Fruit fly (Drosophila melanogaster) whole organism, wandering third instar larva: ENCODE results near the gene CG17029.
A peak's percentile ranks its signal among the peaks of the same experiment; 100 is the strongest.

Experiments
- Abd-B ChIP-seq: fragments of >200 bp; optimal IDR thresholded peaks from 2 replicates; lab custom pipeline; 2017; ENCODE audit warnings: missing biosample characterization, missing genetic modification characterization
- CG32264 ChIP-seq: fragments of 200-800 bp; sonication (Bioruptor generic); optimal IDR thresholded peaks from 2 replicates; lab custom pipeline; 2016; ENCODE audit warnings: missing biosample characterization, missing genetic modification characterization
- CG9705 ChIP-seq: fragments of 200-800 bp; sonication (Bioruptor generic); optimal IDR thresholded peaks from 2 replicates; lab custom pipeline; 2018; ENCODE audit warnings: missing biosample characterization, mild to moderate bottlenecking, missing genetic modification characterization
- CrebA ChIP-seq: fragments of 200-800 bp; sonication (Bioruptor generic); optimal IDR thresholded peaks from 2 replicates; lab custom pipeline; 2016; ENCODE audit warnings: missing biosample characterization, mild to moderate bottlenecking, missing genetic modification characterization, borderline replicate concordance
- Dfd ChIP-seq: fragments of >200 bp; optimal IDR thresholded peaks from 2 replicates; lab custom pipeline; 2017; ENCODE audit warnings: missing biosample characterization, missing genetic modification characterization
- Dif ChIP-seq: fragments of 200-275, 200-300 bp; sonication (Bioruptor generic); optimal IDR thresholded peaks from 2 replicates; lab custom pipeline; 2018; ENCODE audit warnings: missing biosample characterization, missing genetic modification characterization; ENCODE audit not compliant: partially characterized antibody
- GATAd ChIP-seq: sonication (Bioruptor generic); optimal IDR thresholded peaks from 2 replicates; lab custom pipeline; 2016; ENCODE audit warnings: missing biosample characterization, missing genetic modification characterization
- HLH106 ChIP-seq: fragments of 200-800 bp; optimal IDR thresholded peaks from 3 replicates; lab custom pipeline; 2019; ENCODE audit warnings: missing biosample characterization, mild to moderate bottlenecking, missing genetic modification characterization, moderate library complexity
- Hnf4 ChIP-seq: fragments of 200-800 bp; sonication (Bioruptor generic); optimal IDR thresholded peaks from 2 replicates; lab custom pipeline; 2016; ENCODE audit warnings: missing biosample characterization, mild to moderate bottlenecking, missing genetic modification characterization
- Hr78 ChIP-seq: fragments of >200 bp; optimal IDR thresholded peaks from 2 replicates; lab custom pipeline; 2017; ENCODE audit warnings: missing biosample characterization, missing genetic modification characterization
- Hr83 ChIP-seq: fragments of 200-300 bp; sonication (Bioruptor generic); optimal IDR thresholded peaks from 2 replicates; lab custom pipeline; 2016; ENCODE audit warnings: missing biosample characterization, mild to moderate bottlenecking, missing genetic modification characterization, moderate library complexity; ENCODE audit not compliant: poor library complexity, severe bottlenecking
- Jra ChIP-seq: sonication (Bioruptor generic); optimal IDR thresholded peaks from 2 replicates; lab custom pipeline; 2016; ENCODE audit warnings: missing biosample characterization, missing genetic modification characterization
- Mio ChIP-seq: sonication (Bioruptor generic); optimal IDR thresholded peaks from 2 replicates; lab custom pipeline; 2016; ENCODE audit warnings: missing biosample characterization, missing genetic modification characterization
- Myc ChIP-seq: fragments of >200 bp; optimal IDR thresholded peaks from 2 replicates; lab custom pipeline; 2017
- N ChIP-seq: fragments of >200 bp; optimal IDR thresholded peaks from 2 replicates; lab custom pipeline; 2018; ENCODE audit warnings: missing biosample characterization, missing external identifiers, missing genetic modification characterization
- OdsH ChIP-seq: fragments of 200-800 bp; sonication (Bioruptor generic); optimal IDR thresholded peaks from 2 replicates; lab custom pipeline; 2016; ENCODE audit warnings: missing biosample characterization, mild to moderate bottlenecking, missing genetic modification characterization
- Rel ChIP-seq, 2 experiments: fragments of 200-800 bp; sonication (Bioruptor generic) in 1 of 2; optimal IDR thresholded peaks; 2 replicates in 1 of 2; 3 replicates in 1 of 2; lab custom pipeline; 2016 to 2019; ENCODE audit warnings: mild to moderate bottlenecking in 2 of 2, missing biosample characterization in 2 of 2, missing genetic modification characterization in 2 of 2, moderate library complexity in 1 of 2
- Sp1 ChIP-seq: fragments of 200-800 bp; sonication (Bioruptor generic); optimal IDR thresholded peaks from 3 replicates; lab custom pipeline; 2019; ENCODE audit warnings: missing biosample characterization, mild to moderate bottlenecking, missing genetic modification characterization, moderate library complexity
- Vsx2 ChIP-seq: fragments of 200-300, 225-300 bp; sonication (Bioruptor generic); optimal IDR thresholded peaks from 2 replicates; lab custom pipeline; 2018; ENCODE audit warnings: missing biosample characterization, missing genetic modification characterization; ENCODE audit not compliant: partially characterized antibody
- br ChIP-seq: fragments of 200-800 bp; sonication (Bioruptor generic); optimal IDR thresholded peaks from 2 replicates; lab custom pipeline; 2016; ENCODE audit warnings: missing biosample characterization, missing genetic modification characterization
- brk ChIP-seq: fragments of 200-800 bp; sonication (Bioruptor generic); optimal IDR thresholded peaks from 2 replicates; lab custom pipeline; 2016; ENCODE audit warnings: missing biosample characterization, mild to moderate bottlenecking, missing genetic modification characterization
- dl ChIP-seq, 2 experiments: fragments of 175-275, 200-275 bp in 1 of 2; fragments of 200-275 bp in 1 of 2; sonication (Bioruptor generic); optimal IDR thresholded peaks; lab custom pipeline; 2018; ENCODE audit warnings: mild to moderate bottlenecking in 2 of 2, missing biosample characterization in 2 of 2, missing genetic modification characterization in 2 of 2, moderate library complexity in 2 of 2; ENCODE audit not compliant: partially characterized antibody in 2 of 2, insufficient read depth in 1 of 2
- dmrt93B ChIP-seq: fragments of 200-800 bp; sonication (Bioruptor generic); optimal IDR thresholded peaks from 2 replicates; lab custom pipeline; 2018; ENCODE audit warnings: missing biosample characterization, mild to moderate bottlenecking, missing genetic modification characterization
- dsf ChIP-seq: sonication (Bioruptor generic); optimal IDR thresholded peaks from 2 replicates; lab custom pipeline; 2016; ENCODE audit warnings: missing biosample characterization, missing genetic modification characterization, borderline replicate concordance
- ey ChIP-seq: fragments of 200-800 bp; sonication (Bioruptor generic); optimal IDR thresholded peaks from 2 replicates; lab custom pipeline; 2016; ENCODE audit warnings: missing biosample characterization, missing genetic modification characterization
- foxo ChIP-seq, 2 experiments: fragments of 200-800 bp; sonication (Bioruptor generic); optimal IDR thresholded peaks; 2 replicates in 1 of 2; 3 replicates in 1 of 2; lab custom pipeline; 2016 to 2017; ENCODE audit warnings: missing biosample characterization in 2 of 2, missing genetic modification characterization in 2 of 2
- fru ChIP-seq: fragments of 200-800 bp; sonication (Bioruptor generic); optimal IDR thresholded peaks from 3 replicates; lab custom pipeline; 2016; ENCODE audit warnings: missing biosample characterization, mild to moderate bottlenecking, missing genetic modification characterization
- h ChIP-seq: fragments of 200-800 bp; sonication (Bioruptor generic); optimal IDR thresholded peaks from 3 replicates; lab custom pipeline; 2016; ENCODE audit warnings: missing biosample characterization, mild to moderate bottlenecking, missing genetic modification characterization
- jim ChIP-seq: fragments of 175-275, 200-325 bp; sonication (Bioruptor generic); optimal IDR thresholded peaks from 2 replicates; lab custom pipeline; 2016; ENCODE audit warnings: missing biosample characterization, mild to moderate bottlenecking, missing genetic modification characterization
- lola ChIP-seq: fragments of >200 bp; optimal IDR thresholded peaks from 2 replicates; lab custom pipeline; 2017; ENCODE audit warnings: missing biosample characterization, missing genetic modification characterization
- pan ChIP-seq: fragments of >200 bp; optimal IDR thresholded peaks from 2 replicates; lab custom pipeline; 2017
- psq ChIP-seq: fragments of 200-800 bp; sonication (Bioruptor generic); optimal IDR thresholded peaks from 3 replicates; lab custom pipeline; 2017; ENCODE audit warnings: missing biosample characterization, mild to moderate bottlenecking, missing genetic modification characterization, moderate library complexity
- rgr ChIP-seq: fragments of 200-800 bp; sonication (Bioruptor generic); optimal IDR thresholded peaks from 3 replicates; lab custom pipeline; 2016; ENCODE audit warnings: missing biosample characterization, mild to moderate bottlenecking, missing genetic modification characterization
- sage ChIP-seq: fragments of 200-800 bp; sonication (Bioruptor generic); optimal IDR thresholded peaks from 2 replicates; lab custom pipeline; 2016; ENCODE audit warnings: missing biosample characterization, mild to moderate bottlenecking, missing genetic modification characterization
- sv ChIP-seq: fragments of 200-800 bp; sonication (Bioruptor generic); optimal IDR thresholded peaks from 3 replicates; lab custom pipeline; 2016; ENCODE audit warnings: missing biosample characterization, missing genetic modification characterization
- tai ChIP-seq: sonication (Bioruptor generic); optimal IDR thresholded peaks from 2 replicates; lab custom pipeline; 2016; ENCODE audit warnings: missing biosample characterization, missing genetic modification characterization
- usp ChIP-seq: fragments of >200 bp; optimal IDR thresholded peaks from 2 replicates; lab custom pipeline; 2017; ENCODE audit warnings: missing biosample characterization, missing genetic modification characterization
- woc ChIP-seq: sonication (Bioruptor generic); optimal IDR thresholded peaks from 2 replicates; lab custom pipeline; 2016; ENCODE audit warnings: missing biosample characterization, mild to moderate bottlenecking, missing genetic modification characterization

Gene CG17029

dm6 chr3L:16018251-16018583 lies 41.5 kb downstream of the CG17029 start:
- TF ChIP-seq woc (GFP tag; lab: Kevin White, UChicago) (no peak), HLH106 (tag; lab: Kevin White, UChicago) (peak; percentile 6)

DNA sequence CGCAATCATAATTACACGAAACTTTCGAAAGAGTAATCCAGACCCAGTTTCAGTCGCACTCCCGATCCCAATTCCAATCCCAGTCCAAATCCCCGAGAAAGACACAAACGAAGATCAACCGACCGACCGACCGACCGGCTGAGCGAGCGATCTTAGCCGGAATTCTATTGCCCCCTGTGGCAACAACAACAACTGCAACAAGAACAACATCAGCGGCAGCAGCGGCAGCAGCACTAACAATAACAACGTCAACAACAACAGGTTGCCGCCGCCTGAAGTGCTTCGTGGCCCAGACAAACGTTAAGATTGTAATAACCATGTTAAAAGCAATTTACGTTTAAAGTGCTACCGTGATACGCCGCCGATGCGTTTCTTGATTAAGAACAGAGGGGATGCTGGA lies 42.1 kb downstream of the CG17029 start:
- TF ChIP-seq sv (GFP tag; lab: Kevin White, UChicago) (no peak), pan (no peak), Dfd (no peak), Mio (GFP tag; lab: Kevin White, UChicago) (no peak), Rel (GFP tag; optimal IDR thresholded peaks at IDR 0.05; lab: Kevin White, UChicago) (no peak), Rel (tag; optimal IDR thresholded peaks at IDR 0.05; lab: Kevin White, UChicago) (no peak), Hr83 (no peak), Hr78 (GFP tag; lab: Kevin White, UChicago) (no peak), sage (no peak), Myc (lab: Kevin White, UChicago) (no peak), Abd-B (GFP tag; lab: Kevin White, UChicago) (no peak)

- TF ChIP-seq Dif = no peak
- no peak for TF ChIP-seq Mio (GFP tag; lab: Kevin White, UChicago)
- peak; percentile 11 for TF ChIP-seq dmrt93B (GFP tag; lab: Kevin White, UChicago)
- no peak for TF ChIP-seq Vsx2
- no peak for TF ChIP-seq Rel (GFP tag; optimal IDR thresholded peaks at IDR 0.05; lab: Kevin White, UChicago)
- TF ChIP-seq Rel (tag; optimal IDR thresholded peaks at IDR 0.05; lab: Kevin White, UChicago) = no peak
- TF ChIP-seq brk = no peak
- TF ChIP-seq psq (GFP tag; lab: Kevin White, UChicago) = no peak
- TF ChIP-seq tai (GFP tag; lab: Kevin White, UChicago) = no peak
- TF ChIP-seq h (GFP tag; lab: Kevin White, UChicago) = peak; percentile 12
- TF ChIP-seq CG32264 (GFP tag; lab: Kevin White, UChicago) = no peak
- TF ChIP-seq jim = no peak
- TF ChIP-seq Sp1 (GFP tag; lab: Kevin White, UChicago) = peak; percentile 40
- no peak for TF ChIP-seq pan
- TF ChIP-seq ey (GFP tag; lab: Kevin White, UChicago) = peak; percentile 32
- no peak for TF ChIP-seq Hnf4 (GFP tag; lab: Kevin White, UChicago)
- TF ChIP-seq woc (GFP tag; lab: Kevin White, UChicago) = peak; percentile 43
- no peak for TF ChIP-seq dsf (GFP tag; lab: Kevin White, UChicago)
- TF ChIP-seq usp (GFP tag; lab: Kevin White, UChicago) = no peak
- no peak for TF ChIP-seq sv (GFP tag; lab: Kevin White, UChicago)
- TF ChIP-seq Myc (lab: Kevin White, UChicago) = no peak
- no peak for TF ChIP-seq Hr78 (GFP tag; lab: Kevin White, UChicago)
- no peak for TF ChIP-seq Hr83
- TF ChIP-seq Jra (GFP tag; lab: Kevin White, UChicago) = no peak
- TF ChIP-seq GATAd (GFP tag; lab: Kevin White, UChicago) = no peak
- no peak for TF ChIP-seq lola (GFP tag; lab: Kevin White, UChicago)
- peak; percentile 69 for TF ChIP-seq Dfd
- TF ChIP-seq CG9705 = no peak
- TF ChIP-seq HLH106 (tag; lab: Kevin White, UChicago) = peak; percentile 3
- TF ChIP-seq dl (GFP tag; optimal IDR thresholded peaks at IDR 0.05; lab: Kevin White, UChicago; ENCODE audit: insufficient read depth in 1 of 2, partially characterized antibody in 2 of 2) = no peak
- no peak for TF ChIP-seq br (GFP tag; lab: Kevin White, UChicago)
- no peak for TF ChIP-seq N (GFP tag; lab: Kevin White, UChicago)
- peak; percentile 22 for TF ChIP-seq fru (GFP tag; lab: Kevin White, UChicago)
- TF ChIP-seq CrebA (GFP tag; lab: Kevin White, UChicago) = no peak
- no peak for TF ChIP-seq Abd-B (GFP tag; lab: Kevin White, UChicago)
- peak; percentile 26 for TF ChIP-seq OdsH (GFP tag; lab: Kevin White, UChicago)
- TF ChIP-seq rgr (GFP tag; lab: Kevin White, UChicago) = peak; percentile 6
- TF ChIP-seq foxo (GFP tag; optimal IDR thresholded peaks at IDR 0.05; lab: Kevin White, UChicago) = peak in 1 of 2 experiments; percentile 41
- no peak for TF ChIP-seq sage
Measured at dm6 chr3L:16019144-16020006, 42.7 kb downstream of the CG17029 start.
